Fruit fly (Drosophila melanogaster): Measurements from ENCODE around the gene CG7326.
A peak's percentile ranks its signal among the peaks of the same experiment; 100 is the strongest.

The CG7326 gene

DNA sequence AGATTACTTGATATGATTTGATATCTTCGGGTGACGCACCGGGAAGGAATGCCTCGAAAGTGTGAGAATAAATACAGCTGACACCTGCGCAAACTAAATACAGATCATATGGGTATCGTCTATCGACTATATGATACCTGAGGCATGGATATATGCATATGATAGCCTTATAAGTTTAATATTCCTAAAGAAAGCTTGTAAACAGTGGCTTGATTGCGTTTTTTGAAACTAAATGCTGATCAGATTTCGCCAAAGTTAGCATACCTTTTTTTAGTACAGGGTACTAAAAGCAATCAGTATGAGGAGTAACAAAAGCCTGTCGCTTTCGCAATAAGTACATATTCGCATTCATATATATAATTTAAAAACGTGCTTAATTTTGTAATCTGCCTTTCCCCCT, 29.2 kb downstream of the CG7326 start:
- TF ChIP-seq Hr78 (GFP tag; optimal IDR thresholded peaks at IDR 0.05), result no peak
- TF ChIP-seq zf30C (GFP tag; optimal IDR thresholded peaks at IDR 0.05), result no peak
- no peak for TF ChIP-seq lov (optimal IDR thresholded peaks at IDR 0.05)
- TF ChIP-seq lov (GFP tag; IDR thresholded peaks at IDR 0.05), result no peak
- TF ChIP-seq CG1603 (tag; optimal IDR thresholded peaks at IDR 0.05), result peak; percentile 27
- peak; percentile 8 for TF ChIP-seq Fer1 (GFP tag; optimal IDR thresholded peaks at IDR 0.05)
- no peak for TF ChIP-seq danr (GFP tag; IDR thresholded peaks at IDR 0.05)
- TF ChIP-seq stc (GFP tag; IDR thresholded peaks at IDR 0.05), result peak; percentile 53; the same call in 1 of the 2 replicates
- no peak for TF ChIP-seq H2.0 (GFP tag; IDR thresholded peaks at IDR 0.05)
- no peak for TF ChIP-seq lola (GFP tag; optimal IDR thresholded peaks at IDR 0.05)
- TF ChIP-seq CG11093 (GFP tag; IDR thresholded peaks at IDR 0.05), result 0 out of 3 replicates have a peak, but pooled peaks have one; percentile 32
- TF ChIP-seq Asciz (GFP tag; optimal IDR thresholded peaks at IDR 0.05), result peak; percentile 14
- TF ChIP-seq slp2 (GFP tag; optimal IDR thresholded peaks at IDR 0.05), result no peak
- TF ChIP-seq CG14710 (tag; optimal IDR thresholded peaks at IDR 0.05), result no peak
- peak; percentile 17 for TF ChIP-seq pum (GFP tag; optimal IDR thresholded peaks at IDR 0.05)
- no peak for TF ChIP-seq CG8281 (tag; optimal IDR thresholded peaks at IDR 0.05)
- TF ChIP-seq nmo (GFP tag; optimal IDR thresholded peaks at IDR 0.05), result peak; percentile 15
- peak; percentile 51; the same call in 1 of the 2 replicates for TF ChIP-seq vvl (GFP tag; IDR thresholded peaks at IDR 0.05)
- TF ChIP-seq disco-r (GFP tag; optimal IDR thresholded peaks at IDR 0.05), result no peak
- TF ChIP-seq dpn (GFP tag; optimal IDR thresholded peaks at IDR 0.05), result peak in 1 of 2 experiments; percentile 18
- TF ChIP-seq gt (GFP tag; IDR thresholded peaks at IDR 0.05), result no peak
- TF ChIP-seq CG14014 (GFP tag; IDR thresholded peaks at IDR 0.05), result 0 out of 2 replicates have a peak, but pooled peaks have one; percentile 19
- TF ChIP-seq CG11247 (GFP tag; IDR thresholded peaks at IDR 0.05), result 0 out of 2 replicates have a peak, but pooled peaks have one; percentile 13
- TF ChIP-seq CG17359 (tag; optimal IDR thresholded peaks at IDR 0.05), result peak; percentile 40
- TF ChIP-seq h (optimal IDR thresholded peaks at IDR 0.05), result no peak
- TF ChIP-seq Ets65A (GFP tag), result peak; percentile 71
- peak; percentile 57; the same call in 1 of the 2 replicates for TF ChIP-seq Ptx1 (GFP tag; IDR thresholded peaks at IDR 0.05)
- TF ChIP-seq CG15479 (GFP tag; optimal IDR thresholded peaks at IDR 0.05), result no peak
- no peak for TF ChIP-seq CG18011 (GFP tag; optimal IDR thresholded peaks at IDR 0.05)
- no peak for TF ChIP-seq Side (GFP tag; optimal IDR thresholded peaks at IDR 0.05)
- peak; percentile 10 for TF ChIP-seq corto (GFP tag; optimal IDR thresholded peaks at IDR 0.05)
- TF ChIP-seq Trl (optimal IDR thresholded peaks at IDR 0.05), result no peak
- peak; percentile 13 for TF ChIP-seq Trl (GFP tag; optimal IDR thresholded peaks at IDR 0.05)
- no peak for TF ChIP-seq nerfin-2 (GFP tag; IDR thresholded peaks at IDR 0.05; ENCODE audit: partially characterized antibody)
- no peak for TF ChIP-seq gcm (GFP tag; optimal IDR thresholded peaks at IDR 0.05)
- no peak for TF ChIP-seq zen (tag; optimal IDR thresholded peaks at IDR 0.05)
- TF ChIP-seq CG18476 (GFP tag; optimal IDR thresholded peaks at IDR 0.05), result no peak
- TF ChIP-seq Oaz (GFP tag; IDR thresholded peaks at IDR 0.05), result no peak
- TF ChIP-seq CG10267 (tag; optimal IDR thresholded peaks at IDR 0.05), result peak; percentile 6
- peak; percentile 67 for TF ChIP-seq lab (GFP tag; optimal IDR thresholded peaks at IDR 0.05)
- no peak for TF ChIP-seq exex (tag; optimal IDR thresholded peaks at IDR 0.05)
- no peak for TF ChIP-seq Mad (GFP tag; optimal IDR thresholded peaks at IDR 0.05)
- TF ChIP-seq CG1647 (GFP tag; optimal IDR thresholded peaks at IDR 0.05), result peak; percentile 28
- TF ChIP-seq B-H1 (GFP tag; IDR thresholded peaks at IDR 0.05), result no peak
- peak; percentile 44 for TF ChIP-seq CG7839 (tag; optimal IDR thresholded peaks at IDR 0.05)
- no peak for TF ChIP-seq CG3847 (GFP tag; IDR thresholded peaks at IDR 0.05)
- no peak for TF ChIP-seq Ssrp (tag; optimal IDR thresholded peaks at IDR 0.05)
- peak; percentile 32 for TF ChIP-seq CG18599 (GFP tag; optimal IDR thresholded peaks at IDR 0.05)
- peak; percentile 17 for TF ChIP-seq phol (tag; optimal IDR thresholded peaks at IDR 0.05)
- TF ChIP-seq vnd (GFP tag; IDR thresholded peaks at IDR 0.05; ENCODE audit: partially characterized antibody), result no peak
- TF ChIP-seq CG32532 (GFP tag; IDR thresholded peaks at IDR 0.05), result peak; percentile 52
